Worm (Caenorhabditis elegans): ENCODE results near the gene F38H12.5.

DNA sequence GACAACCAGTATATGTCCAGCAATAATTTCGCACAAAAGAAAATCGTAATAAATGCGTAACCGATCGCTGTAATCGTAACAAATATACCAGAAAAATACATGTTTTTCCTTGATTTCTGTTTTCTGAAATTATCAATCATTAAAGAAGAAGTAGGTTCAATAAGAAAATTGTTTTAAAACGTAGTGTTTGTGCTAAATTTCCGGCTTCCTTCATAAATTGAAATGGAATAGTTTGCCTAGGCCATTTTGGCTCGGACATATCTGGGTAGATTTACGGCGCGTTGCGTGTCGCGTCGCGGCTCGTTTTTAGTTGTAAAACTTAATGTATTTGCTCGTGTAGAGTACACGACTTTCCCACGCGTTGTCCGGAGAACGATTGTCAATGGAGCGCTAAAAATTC lies at the start of gene F38H12.5:
- TF ChIP-seq ets-7 (tag; optimal IDR thresholded peaks at IDR 0.05) (no peak), ama-1 (optimal IDR thresholded peaks at IDR 0.05) (no peak), sea-1 (GFP tag; conservative IDR thresholded peaks at IDR 0.05) (no peak), tbx-37 (GFP tag; conservative IDR thresholded peaks at IDR 0.05) (no peak), hmg-4 (GFP tag; optimal IDR thresholded peaks at IDR 0.05) (no peak)

Data from whole organism, early embryonic.